Worm (Caenorhabditis elegans): ENCODE results near the gene pqn-80.
A peak's percentile ranks its signal among the peaks of the same experiment; 100 is the strongest.

The pqn-80 gene

ce11 chrIII:12612519-12612935, 13.8 kb upstream of the pqn-80 start:
- peak; percentile 27 for TF ChIP-seq ceh-36 (tag; optimal IDR thresholded peaks at IDR 0.05)
- TF ChIP-seq tbx-11 (GFP tag; IDR thresholded peaks at IDR 0.05): no peak
- TF ChIP-seq ama-1 (optimal IDR thresholded peaks at IDR 0.05): no peak
- peak; percentile 51 for TF ChIP-seq ets-7 (tag; optimal IDR thresholded peaks at IDR 0.05)
- no peak for TF ChIP-seq tbx-37 (GFP tag; conservative IDR thresholded peaks at IDR 0.05)
- TF ChIP-seq F13C5.2 (tag; optimal IDR thresholded peaks at IDR 0.05): peak; percentile 58
- TF ChIP-seq aly-1 (tag; optimal IDR thresholded peaks at IDR 0.05): peak; percentile 43
- TF ChIP-seq hnd-1 (tag; optimal IDR thresholded peaks at IDR 0.05): no peak
- no peak for TF ChIP-seq scrt-1 (GFP tag; IDR thresholded peaks at IDR 0.05)
- TF ChIP-seq ceh-13 (GFP tag; optimal IDR thresholded peaks at IDR 0.05): no peak
- no peak for TF ChIP-seq sea-1 (GFP tag; conservative IDR thresholded peaks at IDR 0.05)
- no peak for TF ChIP-seq tra-4 (tag; optimal IDR thresholded peaks at IDR 0.05)
- no peak for TF ChIP-seq B0310.2 (tag; optimal IDR thresholded peaks at IDR 0.05)
- TF ChIP-seq pes-1 (GFP tag; IDR thresholded peaks at IDR 0.05): no peak
- no peak for TF ChIP-seq hmbx-1 (tag; optimal IDR thresholded peaks at IDR 0.05)
- peak; percentile 60; the same call in 1 of the 2 replicates for TF ChIP-seq flt-1 (GFP tag; IDR thresholded peaks at IDR 0.05)
- peak; percentile 32 for TF ChIP-seq hmg-4 (GFP tag; optimal IDR thresholded peaks at IDR 0.05)

- no peak for TF ChIP-seq aly-1 (tag; optimal IDR thresholded peaks at IDR 0.05)
- TF ChIP-seq tbx-11 (GFP tag; IDR thresholded peaks at IDR 0.05): no peak
- peak; percentile 61; the same call in 1 of the 2 replicates for TF ChIP-seq sea-1 (GFP tag; conservative IDR thresholded peaks at IDR 0.05)
- TF ChIP-seq ama-1 (optimal IDR thresholded peaks at IDR 0.05): no peak
- peak; percentile 31 for TF ChIP-seq B0310.2 (tag; optimal IDR thresholded peaks at IDR 0.05)
- no peak for TF ChIP-seq pes-1 (GFP tag; IDR thresholded peaks at IDR 0.05)
- TF ChIP-seq scrt-1 (GFP tag; IDR thresholded peaks at IDR 0.05): peak; percentile 8; the same call in 1 of the 2 replicates
- TF ChIP-seq hmg-4 (GFP tag; optimal IDR thresholded peaks at IDR 0.05): peak; percentile 77
- TF ChIP-seq ceh-13 (GFP tag; optimal IDR thresholded peaks at IDR 0.05): no peak
- TF ChIP-seq tbx-37 (GFP tag; conservative IDR thresholded peaks at IDR 0.05): no peak
- no peak for TF ChIP-seq tra-4 (tag; optimal IDR thresholded peaks at IDR 0.05)
- no peak for TF ChIP-seq ceh-36 (tag; optimal IDR thresholded peaks at IDR 0.05)
- 0 out of 2 replicates have a peak, but pooled peaks have one; percentile 1 for TF ChIP-seq flt-1 (GFP tag; IDR thresholded peaks at IDR 0.05)
- no peak for TF ChIP-seq hnd-1 (tag; optimal IDR thresholded peaks at IDR 0.05)
- peak; percentile 9 for TF ChIP-seq F13C5.2 (tag; optimal IDR thresholded peaks at IDR 0.05)
- peak; percentile 12 for TF ChIP-seq hmbx-1 (tag; optimal IDR thresholded peaks at IDR 0.05)
- no peak for TF ChIP-seq ets-7 (tag; optimal IDR thresholded peaks at IDR 0.05)
Observed at ce11 chrIII:12613138-12613915, 13.0 kb upstream of the pqn-80 start.

ce11 chrIII:12614161-12614560, 12.2 kb upstream of the pqn-80 start:
- TF ChIP-seq pes-1 (GFP tag; IDR thresholded peaks at IDR 0.05): peak; percentile 8; the same call in 1 of the 2 replicates
- TF ChIP-seq hmbx-1 (tag; optimal IDR thresholded peaks at IDR 0.05): no peak

ce11 chrIII:12614669-12615451, 11.5 kb upstream of the pqn-80 start:
- peak; percentile 33 for TF ChIP-seq F13C5.2 (tag; optimal IDR thresholded peaks at IDR 0.05)
- no peak for TF ChIP-seq tbx-37 (GFP tag; conservative IDR thresholded peaks at IDR 0.05)
- no peak for TF ChIP-seq ets-7 (tag; optimal IDR thresholded peaks at IDR 0.05)
- peak; percentile 7 for TF ChIP-seq tra-4 (tag; optimal IDR thresholded peaks at IDR 0.05)
- TF ChIP-seq sea-1 (GFP tag; conservative IDR thresholded peaks at IDR 0.05): no peak
- no peak for TF ChIP-seq hmbx-1 (tag; optimal IDR thresholded peaks at IDR 0.05)
- TF ChIP-seq ama-1 (optimal IDR thresholded peaks at IDR 0.05): peak; percentile 1
- TF ChIP-seq scrt-1 (GFP tag; IDR thresholded peaks at IDR 0.05): no peak
- peak; percentile 32 for TF ChIP-seq hmg-4 (GFP tag; optimal IDR thresholded peaks at IDR 0.05)

- no peak for TF ChIP-seq ceh-13 (GFP tag; optimal IDR thresholded peaks at IDR 0.05)
- TF ChIP-seq hmg-4 (GFP tag; optimal IDR thresholded peaks at IDR 0.05): peak; percentile 76
- TF ChIP-seq aly-1 (tag; optimal IDR thresholded peaks at IDR 0.05): no peak
- TF ChIP-seq ceh-36 (tag; optimal IDR thresholded peaks at IDR 0.05): peak; percentile 72
- no peak for TF ChIP-seq hnd-1 (tag; optimal IDR thresholded peaks at IDR 0.05)
- TF ChIP-seq B0310.2 (tag; optimal IDR thresholded peaks at IDR 0.05): no peak
- peak; percentile 51; the same call in 1 of the 2 replicates for TF ChIP-seq pes-1 (GFP tag; IDR thresholded peaks at IDR 0.05)
- no peak for TF ChIP-seq ets-7 (tag; optimal IDR thresholded peaks at IDR 0.05)
- no peak for TF ChIP-seq flt-1 (GFP tag; IDR thresholded peaks at IDR 0.05)
- no peak for TF ChIP-seq hmbx-1 (tag; optimal IDR thresholded peaks at IDR 0.05)
- TF ChIP-seq sea-1 (GFP tag; conservative IDR thresholded peaks at IDR 0.05): no peak
- no peak for TF ChIP-seq ama-1 (optimal IDR thresholded peaks at IDR 0.05)
Observed at ce11 chrIII:12615859-12616439, 10.4 kb upstream of the pqn-80 start.

ce11 chrIII:12616990-12617393, 9.4 kb upstream of the pqn-80 start:
- no peak for TF ChIP-seq ets-7 (tag; optimal IDR thresholded peaks at IDR 0.05)
- TF ChIP-seq aly-1 (tag; optimal IDR thresholded peaks at IDR 0.05): peak; percentile 9

- TF ChIP-seq hmg-4 (GFP tag; optimal IDR thresholded peaks at IDR 0.05) (no peak), tra-4 (tag; optimal IDR thresholded peaks at IDR 0.05) (no peak), scrt-1 (GFP tag; IDR thresholded peaks at IDR 0.05) (no peak), B0310.2 (tag; optimal IDR thresholded peaks at IDR 0.05) (no peak), ceh-13 (GFP tag; optimal IDR thresholded peaks at IDR 0.05) (no peak), F13C5.2 (tag; optimal IDR thresholded peaks at IDR 0.05) (no peak), sea-1 (GFP tag; conservative IDR thresholded peaks at IDR 0.05) (no peak), flt-1 (GFP tag; IDR thresholded peaks at IDR 0.05) (no peak)
Observed at ce11 chrIII:12624466-12624865, 1.9 kb upstream of the pqn-80 start, which contains the start of gene gtf-2A2. Gene gtf-2A2, plus strand, starts transcription at chrIII:12624766.

Data from whole organism, early embryonic.